Worm (Caenorhabditis elegans) whole organism, early embryonic: ENCODE measurements around the gene B0310.1.

ENCODE experiments used
- ama-1 ChIP-seq: fragments of 150-350 bp; optimal IDR thresholded peaks from 2 replicates; lab custom pipeline; 2014
- ets-7 ChIP-seq: sonication (generic microtip); optimal IDR thresholded peaks from 2 replicates; lab custom pipeline; 2016; ENCODE audit warnings: missing genotype, missing genetic modification characterization, missing compliant biosample characterization

DNA sequence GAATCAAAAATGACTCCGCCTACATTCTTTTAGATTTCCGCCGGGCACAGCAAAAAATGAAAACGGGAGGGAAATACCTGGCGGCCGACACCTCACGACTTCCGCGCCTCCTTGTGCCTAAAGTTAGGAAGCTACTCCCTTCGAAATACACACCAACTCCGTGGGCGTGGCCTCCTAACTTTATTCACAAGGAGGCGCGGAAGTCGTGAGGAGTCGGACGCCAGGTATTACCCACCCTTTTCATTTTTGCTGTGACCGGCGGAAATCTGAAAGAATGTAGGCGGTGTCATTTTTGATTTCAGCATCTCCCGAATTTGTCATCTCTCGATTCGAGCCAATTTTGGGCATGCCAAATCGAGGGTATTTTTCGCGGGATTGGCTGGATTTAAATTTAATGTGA lies 45.1 kb downstream of the B0310.1 start:
- TF ChIP-seq ama-1 (lab: Kevin White, UChicago), result no peak
- TF ChIP-seq ets-7, result no peak
